Worm (Caenorhabditis elegans): ENCODE data around the gene rad-23.

DNA sequence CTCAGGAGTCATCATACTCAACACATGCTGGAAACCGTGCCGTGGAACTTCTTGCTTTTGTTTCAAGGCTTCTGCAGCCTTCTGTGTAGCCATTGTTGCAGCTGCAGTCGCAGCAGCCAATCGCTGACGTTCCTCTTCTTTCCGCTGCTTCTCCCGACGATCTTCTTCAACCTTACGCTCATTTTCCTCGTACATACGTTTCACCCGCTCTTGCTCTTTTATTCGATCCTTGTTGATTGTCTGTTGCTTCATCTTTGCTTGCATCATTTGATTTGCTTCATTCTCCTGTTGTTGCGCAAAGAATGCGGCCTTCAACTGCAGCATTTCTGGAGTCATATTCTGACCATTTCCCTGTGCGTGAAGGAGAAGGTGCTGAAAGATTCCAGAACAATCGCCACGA is 29.9 kb downstream of the rad-23 start:
- TF ChIP-seq dao-5 (tag; optimal IDR thresholded peaks at IDR 0.05) (no peak), him-1 (tag; optimal IDR thresholded peaks at IDR 0.05) (no peak)

Data from whole organism, L4/young adult.